Fruit fly (Drosophila melanogaster) whole organism, embryonic: Measurements from ENCODE around the gene Rab5.
A peak's percentile ranks its signal among the peaks of the same experiment; 100 is the strongest.

Experiments
- CG10431 ChIP-seq: fragments of 200-800 bp; sonication (Bioruptor generic); optimal IDR thresholded peaks from 3 replicates; lab custom pipeline; 2018; ENCODE audit warnings: missing biosample characterization, mild to moderate bottlenecking, missing genetic modification characterization
- CG10959 ChIP-seq: fragments of 200-800 bp; sonication (Bioruptor generic); IDR thresholded peaks from 2 replicates; pipeline ENCODE4 v1.3.6; 2022; ENCODE audit warnings: missing biosample characterization, missing genetic modification characterization
- CG11456 ChIP-seq: fragments of 200-800 bp; sonication (Bioruptor generic); IDR thresholded peaks from 3 replicates; pipeline ENCODE4 v1.3.6; 2022; ENCODE audit warnings: missing biosample characterization, missing genetic modification characterization
- CG12104 ChIP-seq: fragments of 200-800 bp; sonication (Bioruptor generic); optimal IDR thresholded peaks from 3 replicates; lab custom pipeline; 2016; ENCODE audit warnings: missing biosample characterization, missing genetic modification characterization
- CG12659 ChIP-seq: fragments of 200-800 bp; sonication (Bioruptor generic); optimal IDR thresholded peaks from 3 replicates; lab custom pipeline; 2017; ENCODE audit warnings: mild to moderate bottlenecking, missing biosample characterization, missing genetic modification reagents, missing genetic modification characterization
- CG14667 ChIP-seq: fragments of 200-800 bp; sonication (Bioruptor generic); IDR thresholded peaks from 2 replicates; pipeline ENCODE4 v1.3.6; 2022; ENCODE audit warnings: missing biosample characterization, missing genetic modification characterization
- CG15601 ChIP-seq: fragments of 200-800 bp; sonication (Bioruptor generic); optimal IDR thresholded peaks from 3 replicates; lab custom pipeline; 2019; ENCODE audit warnings: missing biosample characterization, mild to moderate bottlenecking, missing genetic modification characterization, moderate library complexity
- CG1602 ChIP-seq: fragments of 200-800 bp; sonication (Bioruptor generic); optimal IDR thresholded peaks from 3 replicates; lab custom pipeline; 2016; ENCODE audit warnings: missing biosample characterization, missing genetic modification characterization
- CG2678 ChIP-seq: fragments of 200-800 bp; sonication (Bioruptor generic); optimal IDR thresholded peaks from 3 replicates; lab custom pipeline; 2019; ENCODE audit warnings: missing biosample characterization, mild to moderate bottlenecking, missing genetic modification characterization, moderate library complexity
- CG30431 ChIP-seq: fragments of 200-800 bp; sonication (Bioruptor generic); optimal IDR thresholded peaks from 2 replicates; lab custom pipeline; 2017; ENCODE audit warnings: missing biosample characterization, missing genetic modification characterization
- CG6175 ChIP-seq: fragments of 200-800 bp; sonication (Bioruptor generic); IDR thresholded peaks from 3 replicates; pipeline ENCODE4 v1.3.6; 2022; ENCODE audit warnings: missing biosample characterization, missing genetic modification characterization
- CG6854 ChIP-seq: fragments of 200-800 bp; sonication (Bioruptor generic); optimal IDR thresholded peaks from 3 replicates; lab custom pipeline; 2017; ENCODE audit warnings: missing biosample characterization, mild to moderate bottlenecking, missing genetic modification characterization
- CG7271 ChIP-seq: fragments of 200-800 bp; sonication (Bioruptor generic); optimal IDR thresholded peaks from 2 replicates; lab custom pipeline; 2018; ENCODE audit warnings: missing biosample characterization, mild to moderate bottlenecking, missing genetic modification characterization, moderate library complexity
- CG7928 ChIP-seq: fragments of 200-800 bp; sonication (Bioruptor generic); optimal IDR thresholded peaks from 2 replicates; lab custom pipeline; 2017; ENCODE audit warnings: missing biosample characterization, mild to moderate bottlenecking, missing genetic modification characterization
- CG8290 ChIP-seq, 3 experiments: fragments of 200-800 bp; sonication (Bioruptor generic); optimal IDR thresholded peaks; 2 replicates each; lab custom pipeline; 2016 to 2019; ENCODE audit warnings: missing biosample characterization in 3 of 3, missing genetic modification characterization in 3 of 3, mild to moderate bottlenecking in 2 of 3, moderate library complexity in 1 of 3
- CG9609 ChIP-seq: fragments of 200-800 bp; sonication (Bioruptor generic); optimal IDR thresholded peaks from 3 replicates; lab custom pipeline; 2016; ENCODE audit warnings: missing biosample characterization, missing genetic modification characterization
- CG9876 ChIP-seq: fragments of 200-800 bp; sonication (Bioruptor generic); optimal IDR thresholded peaks from 2 replicates; lab custom pipeline; 2016; ENCODE audit warnings: missing biosample characterization, missing genetic modification characterization
- D ChIP-seq, 2 experiments: fragments of 200-800 bp in 1 of 2; fragments of >200 bp in 1 of 2; sonication (Bioruptor generic) in 1 of 2; optimal IDR thresholded peaks; 2 replicates in 1 of 2; 3 replicates in 1 of 2; lab custom pipeline; 2017; ENCODE audit warnings: mild to moderate bottlenecking in 1 of 2, missing biosample characterization in 1 of 2, missing genetic modification characterization in 1 of 2, missing genetic modification reagents in 1 of 2
- Doc2 ChIP-seq: fragments of 200-800 bp; sonication (Bioruptor generic); IDR thresholded peaks from 2 replicates; pipeline ENCODE4 v1.3.6; 2022; ENCODE audit warnings: missing biosample characterization, missing genetic modification characterization
- Ets97D ChIP-seq: fragments of 200-800 bp; sonication (Bioruptor generic); optimal IDR thresholded peaks from 3 replicates; lab custom pipeline; 2016; ENCODE audit warnings: missing biosample characterization, missing genetic modification characterization
- Fer1 ChIP-seq: fragments of 200-800 bp; sonication (Bioruptor generic); optimal IDR thresholded peaks from 2 replicates; lab custom pipeline; 2017; ENCODE audit warnings: missing biosample characterization, mild to moderate bottlenecking, missing genetic modification characterization
- Meics ChIP-seq: fragments of 200-800 bp; sonication (Bioruptor generic); optimal IDR thresholded peaks from 2 replicates; lab custom pipeline; 2017; ENCODE audit warnings: missing biosample characterization, mild to moderate bottlenecking, missing genetic modification characterization
- NC2β ChIP-seq: fragments of 200-800 bp; sonication (Bioruptor generic); optimal IDR thresholded peaks from 2 replicates; lab custom pipeline; 2016; ENCODE audit warnings: missing biosample characterization, missing genetic modification characterization
- Neu2 ChIP-seq: fragments of 200-800 bp; sonication (Bioruptor generic); optimal IDR thresholded peaks from 3 replicates; lab custom pipeline; 2016; ENCODE audit warnings: missing biosample characterization, missing genetic modification characterization, borderline replicate concordance
- Nf-YC ChIP-seq: fragments of 200-800 bp; optimal IDR thresholded peaks from 3 replicates; lab custom pipeline; 2019; ENCODE audit warnings: missing biosample characterization, mild to moderate bottlenecking, missing genetic modification characterization, moderate library complexity
- abd-A ChIP-seq: fragments of 200-800 bp; sonication (Bioruptor generic); optimal IDR thresholded peaks from 3 replicates; lab custom pipeline; 2019; ENCODE audit warnings: missing biosample characterization, mild to moderate bottlenecking, missing genetic modification characterization, moderate library complexity
- bowl ChIP-seq: fragments of 200-800 bp; sonication (Bioruptor generic); IDR thresholded peaks from 2 replicates; pipeline ENCODE4 v1.3.6; 2022; ENCODE audit warnings: missing biosample characterization, missing genetic modification characterization
- cad ChIP-seq: fragments of >200 bp; optimal IDR thresholded peaks from 2 replicates; lab custom pipeline; 2017; ENCODE audit warnings: missing biosample characterization, missing genetic modification characterization
- crp ChIP-seq, 2 experiments: fragments of 200-800 bp; sonication (Bioruptor generic); optimal IDR thresholded peaks; 2 replicates in 1 of 2; 3 replicates in 1 of 2; lab custom pipeline; 2017; ENCODE audit warnings: missing biosample characterization in 2 of 2, missing genetic modification characterization in 2 of 2, mild to moderate bottlenecking in 1 of 2, moderate library complexity in 1 of 2
- fd3F ChIP-seq: fragments of 200-800 bp; sonication (Bioruptor generic); optimal IDR thresholded peaks from 2 replicates; lab custom pipeline; 2018; ENCODE audit warnings: missing biosample characterization, mild to moderate bottlenecking, missing genetic modification characterization, moderate library complexity
- grau ChIP-seq: fragments of 200-800 bp; optimal IDR thresholded peaks from 3 replicates; lab custom pipeline; 2019; ENCODE audit warnings: missing biosample characterization, mild to moderate bottlenecking, missing genetic modification characterization, moderate library complexity
- kay ChIP-seq: fragments of 200-800 bp; sonication (Bioruptor generic); optimal IDR thresholded peaks from 2 replicates; lab custom pipeline; 2016; ENCODE audit warnings: missing biosample characterization, missing genetic modification characterization
- lab ChIP-seq: fragments of 200-800 bp; sonication (Bioruptor generic); optimal IDR thresholded peaks from 3 replicates; lab custom pipeline; 2017; ENCODE audit warnings: missing biosample characterization, missing genetic modification characterization, mild to moderate bottlenecking, moderate library complexity, missing genetic modification reagents
- lbe ChIP-seq: fragments of 200-800 bp; sonication (Bioruptor generic); optimal IDR thresholded peaks from 2 replicates; lab custom pipeline; 2016; ENCODE audit warnings: missing biosample characterization, mild to moderate bottlenecking, missing genetic modification characterization
- mld ChIP-seq: fragments of 200-800 bp; sonication (Bioruptor generic); IDR thresholded peaks from 3 replicates; pipeline ENCODE4 v1.3.6; 2022; ENCODE audit warnings: missing biosample characterization, missing genetic modification characterization; ENCODE audit not compliant: partially characterized antibody
- nom ChIP-seq: fragments of 200-800 bp; sonication (Bioruptor generic); optimal IDR thresholded peaks from 2 replicates; lab custom pipeline; 2017; ENCODE audit warnings: missing biosample characterization, missing genetic modification characterization, mild to moderate bottlenecking, moderate library complexity, missing genetic modification reagents
- peb ChIP-seq: fragments of 200-800 bp; sonication (Bioruptor generic); IDR thresholded peaks from 2 replicates; pipeline ENCODE4 v1.3.6; 2022; ENCODE audit warnings: missing biosample characterization, missing genetic modification characterization
- pho ChIP-seq: fragments of 200-800 bp; sonication (Bioruptor generic); optimal IDR thresholded peaks from 2 replicates; lab custom pipeline; 2016; ENCODE audit warnings: missing biosample characterization, missing genetic modification characterization
- phol ChIP-seq: fragments of 200-800 bp; sonication (Bioruptor generic); optimal IDR thresholded peaks from 3 replicates; lab custom pipeline; 2018; ENCODE audit warnings: missing biosample characterization, mild to moderate bottlenecking, missing genetic modification characterization, moderate library complexity
- psq ChIP-seq: fragments of 200-800 bp; sonication (Bioruptor generic); optimal IDR thresholded peaks from 2 replicates; lab custom pipeline; 2017; ENCODE audit warnings: missing biosample characterization, missing genetic modification characterization
- repo ChIP-seq: fragments of 200-800 bp; sonication (Bioruptor generic); optimal IDR thresholded peaks from 2 replicates; lab custom pipeline; 2016; ENCODE audit warnings: missing biosample characterization, missing genetic modification characterization
- salm ChIP-seq: fragments of 200-800 bp; sonication (Bioruptor generic); optimal IDR thresholded peaks from 2 replicates; lab custom pipeline; 2018; ENCODE audit warnings: missing biosample characterization, mild to moderate bottlenecking, missing genetic modification characterization
- scrt ChIP-seq: fragments of 200-800 bp; sonication (Bioruptor generic); optimal IDR thresholded peaks from 2 replicates; lab custom pipeline; 2018; ENCODE audit warnings: missing biosample characterization, mild to moderate bottlenecking, missing genetic modification characterization, moderate library complexity
- sens-2 ChIP-seq: fragments of 200-800 bp; sonication (Bioruptor generic); IDR thresholded peaks from 2 replicates; pipeline ENCODE4 v1.3.6; 2022; ENCODE audit warnings: missing biosample characterization, missing genetic modification characterization
- seq ChIP-seq: fragments of 200-800 bp; sonication (Bioruptor generic); IDR thresholded peaks from 2 replicates; pipeline ENCODE4 v1.3.6; 2022; ENCODE audit warnings: missing biosample characterization, missing genetic modification characterization
- trh ChIP-seq: fragments of 200-800 bp; sonication (Bioruptor generic); optimal IDR thresholded peaks from 2 replicates; lab custom pipeline; 2016; ENCODE audit warnings: missing biosample characterization, missing genetic modification characterization
- zf30C ChIP-seq: fragments of 200-800 bp; sonication (Bioruptor generic); optimal IDR thresholded peaks from 3 replicates; lab custom pipeline; 2018; ENCODE audit warnings: missing biosample characterization, mild to moderate bottlenecking, missing genetic modification characterization

The Rab5 gene

dm6 chr2L:2375655-2376417 lies 10.8 kb upstream of the Rab5 start, which contains the start of gene Atxn7 (continued):
- peak; percentile 89 for TF ChIP-seq scrt
- peak; percentile 42 for TF ChIP-seq CG9876 (GFP tag; lab: Kevin White, UChicago)
- TF ChIP-seq Fer1 (GFP tag; lab: Kevin White, UChicago) = peak; percentile 65
- TF ChIP-seq CG9609 (GFP tag; lab: Kevin White, UChicago) = peak; percentile 42
- TF ChIP-seq crp (GFP tag; optimal IDR thresholded peaks at IDR 0.05; lab: Kevin White, UChicago) = peak; percentile 74 to 99
- peak; percentile 68 for TF ChIP-seq phol (tag; lab: Kevin White, UChicago)
- peak; percentile 1 for TF ChIP-seq repo (GFP tag; lab: Kevin White, UChicago)
- TF ChIP-seq CG7928 (GFP tag; lab: Kevin White, UChicago) = no peak
- no peak for TF ChIP-seq CG10959
- TF ChIP-seq CG15601 (tag; lab: Kevin White, UChicago) = peak; percentile 76
- TF ChIP-seq mld (GFP tag; lab: Robert Waterston, UW) = peak; percentile 79; the same call in 2 of the 3 replicates
- TF ChIP-seq trh (GFP tag; lab: Kevin White, UChicago) = peak; percentile 25
- TF ChIP-seq salm (tag; lab: Kevin White, UChicago) = peak; percentile 76
- peak; percentile 99 for TF ChIP-seq Ets97D (GFP tag; lab: Kevin White, UChicago)
- peak; percentile 13 for TF ChIP-seq Neu2 (GFP tag; lab: Kevin White, UChicago)
- peak; percentile 50; the same call in 1 of the 2 replicates for TF ChIP-seq sens-2 (GFP tag; lab: Robert Waterston, UW)
- peak; percentile 48 for TF ChIP-seq nom (GFP tag; lab: Kevin White, UChicago)
- TF ChIP-seq CG10431 (GFP tag; lab: Kevin White, UChicago) = peak; percentile 82
- TF ChIP-seq psq (GFP tag; lab: Kevin White, UChicago) = peak; percentile 7
- TF ChIP-seq lbe (GFP tag; lab: Kevin White, UChicago) = peak; percentile 73
- TF ChIP-seq lab = peak; percentile 81
- peak; percentile 81; the same call in 2 of the 3 replicates for TF ChIP-seq CG11456 (GFP tag; lab: Robert Waterston, UW)
- peak; percentile 80 for TF ChIP-seq NC2β (GFP tag; lab: Kevin White, UChicago)
- peak; percentile 27 for TF ChIP-seq kay
- TF ChIP-seq CG12659 (GFP tag; lab: Kevin White, UChicago) = peak; percentile 79
- TF ChIP-seq CG2678 (tag; lab: Kevin White, UChicago) = peak; percentile 40
- TF ChIP-seq CG8290 (GFP tag; optimal IDR thresholded peaks at IDR 0.05; lab: Kevin White, UChicago) = peak; percentile 35
- peak; percentile 72 to 80 for TF ChIP-seq CG8290 (tag; optimal IDR thresholded peaks at IDR 0.05; lab: Kevin White, UChicago)
- 0 out of 2 replicates have a peak, but pooled peaks have one; percentile 8 for TF ChIP-seq peb
- peak; percentile 65 for TF ChIP-seq CG12104 (GFP tag; lab: Kevin White, UChicago)
- peak; percentile 39 for TF ChIP-seq fd3F
- peak; percentile 70 for TF ChIP-seq grau
- peak; percentile 16 for TF ChIP-seq CG6854 (GFP tag; lab: Kevin White, UChicago)
- peak; percentile 8; the same call in 1 of the 3 replicates for TF ChIP-seq CG6175 (GFP tag; lab: Robert Waterston, UW)
- no peak for TF ChIP-seq CG30431 (GFP tag; lab: Kevin White, UChicago)
- peak; percentile 57 for TF ChIP-seq pho (GFP tag; lab: Kevin White, UChicago)
- peak; percentile 24 for TF ChIP-seq abd-A (tag; lab: Kevin White, UChicago)
- TF ChIP-seq CG1602 (GFP tag; lab: Kevin White, UChicago) = peak; percentile 20
- peak; percentile 27 for TF ChIP-seq zf30C (GFP tag; lab: Kevin White, UChicago)
- no peak for TF ChIP-seq D (optimal IDR thresholded peaks at IDR 0.05; lab: Kevin White, UChicago)
- TF ChIP-seq D (GFP tag; optimal IDR thresholded peaks at IDR 0.05; lab: Kevin White, UChicago) = peak; percentile 22
- TF ChIP-seq CG14667 (GFP tag; lab: Robert Waterston, UW) = no peak
- TF ChIP-seq CG7271 (tag; lab: Kevin White, UChicago) = peak; percentile 88
- no peak for TF ChIP-seq cad
- peak; percentile 42 for TF ChIP-seq Nf-YC (tag; lab: Kevin White, UChicago)
- no peak for TF ChIP-seq bowl
- peak; percentile 53; the same call in 1 of the 2 replicates for TF ChIP-seq seq (GFP tag; lab: Robert Waterston, UW)
- TF ChIP-seq Doc2 (GFP tag; lab: Robert Waterston, UW) = no peak
- TF ChIP-seq Meics = peak; percentile 70
